Worm (Caenorhabditis elegans) whole organism, L4 larva: ENCODE results near the gene picc-1.

ENCODE experiments used
- F10B5.3 ChIP-seq: sonication (generic microtip); optimal IDR thresholded peaks from 2 replicates; lab custom pipeline; 2016; ENCODE audit warnings: mild to moderate bottlenecking, missing genetic modification characterization, missing compliant biosample characterization
- R02D3.7 ChIP-seq: fragments of 150-350 bp; sonication (generic microtip); optimal IDR thresholded peaks from 3 replicates; lab custom pipeline; 2014; ENCODE audit warnings: missing biosample characterization, missing genetic modification characterization
- T20F7.1 ChIP-seq: fragments of 200-800 bp; sonication (Bioruptor generic); optimal IDR thresholded peaks from 2 replicates; lab custom pipeline; 2018; ENCODE audit warnings: mild to moderate bottlenecking, missing genetic modification characterization, missing compliant biosample characterization
- Y105C5A.15 ChIP-seq: fragments of 200-800 bp; sonication (Bioruptor generic); IDR thresholded peaks from 2 replicates; pipeline ENCODE4 v1.3.6; 2022; ENCODE audit warnings: missing genetic modification characterization, missing compliant biosample characterization
- Y5F2A.4 ChIP-seq: fragments of 200-800 bp; sonication (Bioruptor generic); optimal IDR thresholded peaks from 2 replicates; lab custom pipeline; 2018; ENCODE audit warnings: mild to moderate bottlenecking, missing genetic modification characterization, missing compliant biosample characterization
- Y75B8A.6 ChIP-seq: fragments of 200-800 bp; sonication (Bioruptor generic); IDR thresholded peaks from 2 replicates; pipeline ENCODE4 v1.3.6; 2022; ENCODE audit warnings: missing genetic modification reagents, missing genetic modification characterization, missing compliant biosample characterization
- ZK337.2 ChIP-seq: fragments of 200-800 bp; sonication (Bioruptor generic); IDR thresholded peaks from 2 replicates; pipeline ENCODE4 v1.3.6; 2022; ENCODE audit warnings: missing genetic modification reagents, missing genetic modification characterization, missing compliant biosample characterization
- aha-1 ChIP-seq: fragments of 150-350 bp; peaks from one replicate; lab custom pipeline; 2014; ENCODE audit warnings: missing biosample characterization, missing genetic modification characterization
- aly-2 ChIP-seq: sonication (generic microtip); optimal IDR thresholded peaks from 2 replicates; lab custom pipeline; 2018; ENCODE audit warnings: missing biosample characterization, missing genetic modification characterization
- ceh-32 ChIP-seq: sonication (generic microtip); optimal IDR thresholded peaks from 2 replicates; lab custom pipeline; 2016; ENCODE audit warnings: mild to moderate bottlenecking, missing genetic modification characterization, missing compliant biosample characterization; ENCODE audit not compliant: poor library complexity
- ctbp-1 ChIP-seq: fragments of 200-800 bp; sonication (Bioruptor generic); IDR thresholded peaks from 2 replicates; pipeline ENCODE4 v1.3.6; 2022; ENCODE audit warnings: missing genetic modification reagents, missing genetic modification characterization, missing compliant biosample characterization
- daf-19 ChIP-seq: fragments of 200-800 bp; sonication (Bioruptor generic); conservative IDR thresholded peaks from 2 replicates; pipeline ENCODE4 v1.3.6; 2022; ENCODE audit warnings: missing genetic modification characterization, missing compliant biosample characterization
- daf-8 ChIP-seq: fragments of 200-800 bp; sonication (Bioruptor generic); IDR thresholded peaks from 2 replicates; pipeline ENCODE4 v1.3.6; 2022; ENCODE audit warnings: missing genetic modification characterization, missing compliant biosample characterization
- dmd-8 ChIP-seq: fragments of 200-800 bp; sonication (Bioruptor generic); IDR thresholded peaks from 2 replicates; pipeline ENCODE4 v1.3.6; 2022; ENCODE audit warnings: missing genetic modification characterization, missing compliant biosample characterization
- dmd-9 ChIP-seq: fragments of 200-800 bp; sonication (Bioruptor generic); IDR thresholded peaks from 2 replicates; pipeline ENCODE4 v1.3.6; 2022; ENCODE audit warnings: missing genetic modification reagents, missing genetic modification characterization, missing compliant biosample characterization
- duxl-1 ChIP-seq: sonication (generic microtip); optimal IDR thresholded peaks from 2 replicates; lab custom pipeline; 2016; ENCODE audit warnings: mild to moderate bottlenecking, missing genetic modification characterization, moderate library complexity, missing compliant biosample characterization; ENCODE audit not compliant: poor library complexity
- egl-43 ChIP-seq: fragments of 200-800 bp; sonication (Bioruptor generic); IDR thresholded peaks from 2 replicates; pipeline ENCODE4 v1.3.6; 2022; ENCODE audit warnings: missing genetic modification reagents, missing genetic modification characterization, missing compliant biosample characterization
- fkh-10 ChIP-seq: fragments of 150-350 bp; optimal IDR thresholded peaks from 2 replicates; lab custom pipeline; 2014; ENCODE audit warnings: missing biosample characterization, missing genetic modification reagents, missing genetic modification characterization
- fos-1 ChIP-seq: fragments of 150-350 bp; optimal IDR thresholded peaks from 2 replicates; lab custom pipeline; 2014; ENCODE audit warnings: missing biosample characterization, missing genetic modification characterization
- hif-1 ChIP-seq, 2 experiments: sonication (generic microtip); optimal IDR thresholded peaks; 2 replicates each; lab custom pipeline; 2016 to 2017; ENCODE audit warnings: missing compliant biosample characterization in 2 of 2, missing genetic modification characterization in 2 of 2, missing genetic modification reagents in 2 of 2, missing genotype in 2 of 2, mild to moderate bottlenecking in 1 of 2
- hlh-11 ChIP-seq: fragments of 200-800 bp; sonication (Bioruptor generic); optimal IDR thresholded peaks from 2 replicates; lab custom pipeline; 2018; ENCODE audit warnings: mild to moderate bottlenecking, missing genetic modification characterization, missing compliant biosample characterization
- lin-1 ChIP-seq: fragments of 200-800 bp; sonication (Bioruptor generic); IDR thresholded peaks from 2 replicates; pipeline ENCODE4 v1.3.6; 2022; ENCODE audit warnings: missing genetic modification reagents, missing genetic modification characterization, missing compliant biosample characterization
- lin-13 ChIP-seq: fragments of 150-350 bp; optimal IDR thresholded peaks from 2 replicates; lab custom pipeline; 2014; ENCODE audit warnings: missing biosample characterization, missing genetic modification reagents, missing genetic modification characterization
- lin-29 ChIP-seq: fragments of 200-800 bp; sonication (Bioruptor generic); IDR thresholded peaks from 2 replicates; pipeline ENCODE4 v1.3.6; 2022; ENCODE audit warnings: missing genetic modification reagents, missing genetic modification characterization, missing compliant biosample characterization
- lin-39 ChIP-seq: fragments of 150-350 bp; optimal IDR thresholded peaks from 2 replicates; lab custom pipeline; 2014; ENCODE audit warnings: missing biosample characterization, missing genetic modification reagents, missing genetic modification characterization
- lir-3 ChIP-seq: sonication (generic microtip); optimal IDR thresholded peaks from 2 replicates; lab custom pipeline; 2016; ENCODE audit warnings: mild to moderate bottlenecking, missing genetic modification characterization, missing compliant biosample characterization
- madf-5 ChIP-seq, 2 experiments: fragments of 200-800 bp; sonication (Bioruptor generic); IDR thresholded peaks; 2 replicates each; pipeline ENCODE4 v1.3.6; 2022; ENCODE audit warnings: missing compliant biosample characterization in 2 of 2, missing genetic modification characterization in 2 of 2
- madf-9 ChIP-seq: fragments of 200-800 bp; sonication (Bioruptor generic); conservative IDR thresholded peaks from 2 replicates; pipeline ENCODE4 v1.3.6; 2022; ENCODE audit warnings: missing genetic modification reagents, missing genetic modification characterization, missing compliant biosample characterization
- mdl-1 ChIP-seq, 2 experiments: fragments of 150-350 bp in 1 of 2; sonication (generic microtip) in 1 of 2; optimal IDR thresholded peaks; 2 replicates each; lab custom pipeline; 2014 to 2017; ENCODE audit warnings: missing biosample characterization in 2 of 2, missing genetic modification characterization in 2 of 2
- mxl-3 ChIP-seq: fragments of 200-800 bp; sonication (Bioruptor generic); optimal IDR thresholded peaks from 2 replicates; lab custom pipeline; 2018; ENCODE audit warnings: mild to moderate bottlenecking, missing genetic modification characterization, missing compliant biosample characterization
- nhr-10 ChIP-seq: fragments of 150-350 bp; optimal IDR thresholded peaks from 2 replicates; lab custom pipeline; 2014; ENCODE audit warnings: missing biosample characterization, missing genetic modification characterization
- nhr-111 ChIP-seq: fragments of 200-800 bp; sonication (Bioruptor generic); optimal IDR thresholded peaks from 2 replicates; lab custom pipeline; 2018; ENCODE audit warnings: mild to moderate bottlenecking, missing genetic modification characterization, missing compliant biosample characterization
- nhr-25 ChIP-seq: sonication (generic microtip); optimal IDR thresholded peaks from 2 replicates; lab custom pipeline; 2017; ENCODE audit warnings: missing genetic modification characterization, mild to moderate bottlenecking, missing compliant biosample characterization, antibody characterized with exemption, moderate library complexity, borderline replicate concordance; ENCODE audit not compliant: insufficient read depth
- nhr-28 ChIP-seq: fragments of 150-350 bp; optimal IDR thresholded peaks from 2 replicates; lab custom pipeline; 2014; ENCODE audit warnings: missing biosample characterization, missing genetic modification characterization
- nhr-41 ChIP-seq: fragments of 200-800 bp; sonication (Bioruptor generic); IDR thresholded peaks from 2 replicates; pipeline ENCODE4 v1.3.6; 2022; ENCODE audit warnings: missing genetic modification reagents, missing genetic modification characterization, missing compliant biosample characterization
- nhr-42 ChIP-seq: fragments of 200-800 bp; sonication (Bioruptor generic); IDR thresholded peaks from 2 replicates; pipeline ENCODE4 v1.3.6; 2022; ENCODE audit warnings: missing genetic modification characterization, missing compliant biosample characterization
- nhr-48 ChIP-seq: sonication (generic microtip); optimal IDR thresholded peaks from 2 replicates; lab custom pipeline; 2016; ENCODE audit warnings: mild to moderate bottlenecking, missing genetic modification characterization, missing compliant biosample characterization
- nhr-6 ChIP-seq: fragments of 150-350 bp; optimal IDR thresholded peaks from 2 replicates; lab custom pipeline; 2014; ENCODE audit warnings: missing biosample characterization, missing genetic modification characterization
- nhr-76 ChIP-seq: fragments of 150-350 bp; optimal IDR thresholded peaks from 2 replicates; lab custom pipeline; 2014; ENCODE audit warnings: missing biosample characterization, missing genetic modification characterization
- nhr-77 ChIP-seq: fragments of 150-350 bp; optimal IDR thresholded peaks from 2 replicates; lab custom pipeline; 2014; ENCODE audit warnings: missing biosample characterization, missing genetic modification characterization
- pqm-1 ChIP-seq: sonication (generic microtip); optimal IDR thresholded peaks from 2 replicates; lab custom pipeline; 2017; ENCODE audit warnings: missing biosample characterization, missing genetic modification characterization
- rbr-2 ChIP-seq: sonication (generic microtip); optimal IDR thresholded peaks from 2 replicates; lab custom pipeline; 2016; ENCODE audit warnings: missing genotype, missing genetic modification characterization, missing compliant biosample characterization
- sdz-12 ChIP-seq: fragments of 200-800 bp; sonication (Bioruptor generic); optimal IDR thresholded peaks from 2 replicates; lab custom pipeline; 2018; ENCODE audit warnings: mild to moderate bottlenecking, missing genetic modification characterization, missing compliant biosample characterization
- spr-3 ChIP-seq: fragments of 200-800 bp; sonication (Bioruptor generic); optimal IDR thresholded peaks from 2 replicates; lab custom pipeline; 2018; ENCODE audit warnings: mild to moderate bottlenecking, missing genetic modification characterization, missing compliant biosample characterization
- tag-97 ChIP-seq: fragments of 200-800 bp; sonication (Bioruptor generic); IDR thresholded peaks from 2 replicates; pipeline ENCODE4 v1.3.6; 2022; ENCODE audit warnings: missing genetic modification characterization, missing compliant biosample characterization
- tra-1 ChIP-seq: fragments of 200-800 bp; sonication (Bioruptor generic); IDR thresholded peaks from 2 replicates; pipeline ENCODE4 v1.3.6; 2022; ENCODE audit warnings: missing genetic modification reagents, missing genetic modification characterization, missing compliant biosample characterization
- unc-130 ChIP-seq: sonication (generic microtip); optimal IDR thresholded peaks from 2 replicates; lab custom pipeline; 2016; ENCODE audit warnings: missing genetic modification reagents, missing genetic modification characterization, missing compliant biosample characterization
- vab-7 ChIP-seq: fragments of 200-800 bp; sonication (Bioruptor generic); IDR thresholded peaks from 2 replicates; pipeline ENCODE4 v1.3.6; 2022; ENCODE audit warnings: missing genetic modification reagents, missing genetic modification characterization, missing compliant biosample characterization
- zfp-2 ChIP-seq: sonication (generic microtip); optimal IDR thresholded peaks from 2 replicates; lab custom pipeline; 2016; ENCODE audit warnings: mild to moderate bottlenecking, missing genetic modification characterization, missing compliant biosample characterization
- zfp-3 ChIP-seq: fragments of 200-800 bp; sonication (Bioruptor generic); conservative IDR thresholded peaks from 2 replicates; pipeline ENCODE4 v1.3.6; 2022; ENCODE audit warnings: missing genetic modification reagents, missing genetic modification characterization, missing compliant biosample characterization
- ztf-7 ChIP-seq: fragments of 150-350 bp; optimal IDR thresholded peaks from 2 replicates; lab custom pipeline; 2014; ENCODE audit warnings: missing biosample characterization, missing genetic modification characterization

Gene picc-1

DNA sequence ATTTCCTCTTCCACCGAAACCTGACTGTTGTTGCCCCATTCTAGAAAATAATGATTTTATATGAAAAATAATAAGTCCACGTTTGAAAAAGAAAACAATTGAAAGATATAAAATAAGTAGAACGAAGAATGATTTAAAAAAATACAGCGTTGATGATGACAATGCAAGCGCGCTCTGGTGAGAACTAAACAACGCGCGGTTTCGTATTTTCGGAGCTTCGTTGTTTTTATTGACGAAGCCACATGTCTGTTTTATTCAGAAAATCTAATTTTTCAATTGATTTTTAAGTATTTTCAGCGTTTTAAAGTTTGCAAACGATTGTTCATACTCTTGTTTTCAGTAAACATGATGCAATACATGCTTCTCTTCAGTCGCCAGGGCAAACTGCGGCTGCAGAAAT, 1.2 kb upstream of the picc-1 start, which contains the start of the genes rpt-2 and aps-1 (continued):
- no peak for TF ChIP-seq dmd-8 (GFP tag; lab: Robert Waterston, UW)
- TF ChIP-seq fkh-10, result no peak
- TF ChIP-seq dmd-9 (GFP tag; lab: Robert Waterston, UW), result no peak
- TF ChIP-seq ctbp-1, result no peak
- TF ChIP-seq madf-9 (GFP tag; lab: Robert Waterston, UW), result no peak
- peak in 1 of 2 experiments; percentile 67 for TF ChIP-seq mdl-1 (tag; optimal IDR thresholded peaks at IDR 0.05; lab: Kevin White, UChicago)
- peak in 1 of 2 experiments; percentile 44 for TF ChIP-seq hif-1 (tag; optimal IDR thresholded peaks at IDR 0.05; lab: Kevin White, UChicago)
- TF ChIP-seq pqm-1 (tag; lab: Kevin White, UChicago), result peak; percentile 8
- TF ChIP-seq nhr-111 (GFP tag; lab: Kevin White, UChicago), result no peak
- no peak for TF ChIP-seq fos-1
- no peak for TF ChIP-seq nhr-10 (tag; lab: Kevin White, UChicago)
- TF ChIP-seq nhr-76 (tag; lab: Kevin White, UChicago), result no peak
- TF ChIP-seq tag-97, result no peak
- TF ChIP-seq Y5F2A.4, result no peak
- no peak for TF ChIP-seq aly-2 (tag; lab: Kevin White, UChicago)
- TF ChIP-seq aha-1 (tag; lab: Kevin White, UChicago), result no peak
- TF ChIP-seq madf-5 (GFP tag; IDR thresholded peaks at IDR 0.05; lab: Robert Waterston, UW), result no peak
- TF ChIP-seq T20F7.1, result peak; percentile 100
- no peak for TF ChIP-seq ceh-32 (tag; lab: Kevin White, UChicago)
- no peak for TF ChIP-seq tra-1 (GFP tag; lab: Robert Waterston, UW)
- TF ChIP-seq R02D3.7 (tag; lab: Kevin White, UChicago), result no peak
- TF ChIP-seq Y105C5A.15, result no peak
- no peak for TF ChIP-seq lin-29 (GFP tag; lab: Robert Waterston, UW)
- peak; percentile 50 for TF ChIP-seq mxl-3 (GFP tag; lab: Kevin White, UChicago)
- peak; percentile 35 for TF ChIP-seq ztf-7
- no peak for TF ChIP-seq F10B5.3 (tag; lab: Kevin White, UChicago)
- TF ChIP-seq zfp-2 (tag; lab: Kevin White, UChicago), result no peak
- TF ChIP-seq nhr-48 (tag; lab: Kevin White, UChicago), result no peak
- TF ChIP-seq sdz-12 (GFP tag; lab: Kevin White, UChicago), result no peak
- peak; percentile 26 for TF ChIP-seq unc-130 (GFP tag; lab: Kevin White, UChicago)
- TF ChIP-seq nhr-42 (GFP tag; lab: Robert Waterston, UW), result no peak
- TF ChIP-seq nhr-28, result peak; percentile 47
- peak; percentile 60 for TF ChIP-seq hlh-11
- no peak for TF ChIP-seq vab-7 (GFP tag; lab: Robert Waterston, UW)
- no peak for TF ChIP-seq Y75B8A.6 (GFP tag; lab: Robert Waterston, UW)
- peak; percentile 68 for TF ChIP-seq rbr-2 (tag; lab: Kevin White, UChicago)
- TF ChIP-seq nhr-25 (tag; lab: Kevin White, UChicago), result peak; percentile 21
- TF ChIP-seq spr-3 (GFP tag; lab: Kevin White, UChicago), result no peak
- peak; percentile 66 for TF ChIP-seq nhr-77 (tag; lab: Kevin White, UChicago)
- no peak for TF ChIP-seq ZK337.2 (GFP tag; lab: Robert Waterston, UW)
- TF ChIP-seq nhr-41 (GFP tag; lab: Robert Waterston, UW), result no peak
- no peak for TF ChIP-seq egl-43 (GFP tag; lab: Robert Waterston, UW)
- TF ChIP-seq nhr-6, result peak; percentile 45
- TF ChIP-seq zfp-3 (GFP tag; lab: Robert Waterston, UW), result no peak
- TF ChIP-seq duxl-1 (tag; lab: Kevin White, UChicago), result peak; percentile 46
- TF ChIP-seq lin-39, result no peak
- no peak for TF ChIP-seq daf-8 (GFP tag; lab: Robert Waterston, UW)
- TF ChIP-seq daf-19 (GFP tag; lab: Robert Waterston, UW), result no peak
- no peak for TF ChIP-seq lin-1 (GFP tag; lab: Robert Waterston, UW)
- no peak for TF ChIP-seq lir-3
- TF ChIP-seq lin-13 (GFP tag; lab: Kevin White, UChicago), result peak; percentile 65
